Worm (Caenorhabditis elegans) whole organism, midembryonic: ENCODE results near the gene taf-3.

ENCODE experiments used
- T22C8.4 ChIP-seq: fragments of 200-800 bp; sonication (Bioruptor generic); IDR thresholded peaks from 2 replicates; pipeline ENCODE4 v1.3.6; 2022; ENCODE audit warnings: missing genetic modification characterization, missing compliant biosample characterization
- tab-1 ChIP-seq: fragments of 200-800 bp; sonication (Bioruptor generic); IDR thresholded peaks from 2 replicates; pipeline ENCODE4 v1.3.6; 2022; ENCODE audit warnings: missing genetic modification characterization, missing compliant biosample characterization
- ztf-29 ChIP-seq: fragments of 200-800 bp; sonication (Bioruptor generic); IDR thresholded peaks from 2 replicates; pipeline ENCODE4 v1.3.6; 2022; ENCODE audit warnings: missing genetic modification reagents, missing genetic modification characterization, missing compliant biosample characterization

- no peak for TF ChIP-seq T22C8.4 (GFP tag; lab: Robert Waterston, UW)
- TF ChIP-seq tab-1 (GFP tag; lab: Robert Waterston, UW): no peak
- no peak for TF ChIP-seq ztf-29 (GFP tag; lab: Robert Waterston, UW)
Measured at ce11 chrX:16297123-16297522, 35.1 kb upstream of the taf-3 start.
